Fruit fly (Drosophila melanogaster) whole organism, embryonic: Measurements from ENCODE around the gene CG8516.
A peak's percentile ranks its signal among the peaks of the same experiment; 100 is the strongest.

Experiments
- Atf-2 ChIP-seq: fragments of 200-800 bp; sonication (Bioruptor generic); optimal IDR thresholded peaks from 2 replicates; lab custom pipeline; 2016; ENCODE audit warnings: missing biosample characterization, missing genetic modification characterization
- CG10209 ChIP-seq: fragments of 200-800 bp; sonication (Bioruptor generic); optimal IDR thresholded peaks from 3 replicates; lab custom pipeline; 2017; ENCODE audit warnings: missing biosample characterization, mild to moderate bottlenecking, missing genetic modification characterization, missing genetic modification reagents
- CG13624 ChIP-seq: fragments of 200-800 bp; sonication (Bioruptor generic); optimal IDR thresholded peaks from 2 replicates; lab custom pipeline; 2016; ENCODE audit warnings: missing biosample characterization, missing genetic modification characterization
- CG17612 ChIP-seq: fragments of 200-800 bp; sonication (Bioruptor generic); IDR thresholded peaks from 2 replicates; pipeline ENCODE4 v1.3.6; 2022; ENCODE audit warnings: missing biosample characterization, missing genetic modification characterization
- CG17829 ChIP-seq: fragments of 200-800 bp; optimal IDR thresholded peaks from 2 replicates; lab custom pipeline; 2019; ENCODE audit warnings: missing biosample characterization, mild to moderate bottlenecking, missing genetic modification characterization, moderate library complexity
- CG17912 ChIP-seq: fragments of 200-800 bp; sonication (Bioruptor generic); optimal IDR thresholded peaks from 2 replicates; lab custom pipeline; 2018; ENCODE audit warnings: missing biosample characterization, mild to moderate bottlenecking, missing genetic modification characterization
- CG18476 ChIP-seq: fragments of 200-800 bp; sonication (Bioruptor generic); optimal IDR thresholded peaks from 2 replicates; lab custom pipeline; 2016; ENCODE audit warnings: missing biosample characterization, mild to moderate bottlenecking, missing genetic modification characterization
- CG30431 ChIP-seq: fragments of 200-800 bp; sonication (Bioruptor generic); optimal IDR thresholded peaks from 2 replicates; lab custom pipeline; 2017; ENCODE audit warnings: missing biosample characterization, missing genetic modification characterization
- CG42726 ChIP-seq: fragments of 200-800 bp; sonication (Bioruptor generic); IDR thresholded peaks from 2 replicates; pipeline ENCODE4 v1.3.6; 2022; ENCODE audit warnings: missing biosample characterization, missing genetic modification characterization; ENCODE audit not compliant: partially characterized antibody
- CG6854 ChIP-seq: fragments of 200-800 bp; sonication (Bioruptor generic); optimal IDR thresholded peaks from 3 replicates; lab custom pipeline; 2017; ENCODE audit warnings: missing biosample characterization, mild to moderate bottlenecking, missing genetic modification characterization
- CG7928 ChIP-seq: fragments of 200-800 bp; sonication (Bioruptor generic); optimal IDR thresholded peaks from 2 replicates; lab custom pipeline; 2017; ENCODE audit warnings: missing biosample characterization, mild to moderate bottlenecking, missing genetic modification characterization
- CG9215 ChIP-seq: fragments of 200-800 bp; sonication (Bioruptor generic); IDR thresholded peaks from 2 replicates; pipeline ENCODE4 v1.3.6; 2022; ENCODE audit warnings: missing biosample characterization, missing genetic modification characterization
- CG9876 ChIP-seq: fragments of 200-800 bp; sonication (Bioruptor generic); optimal IDR thresholded peaks from 2 replicates; lab custom pipeline; 2016; ENCODE audit warnings: missing biosample characterization, missing genetic modification characterization
- D19B ChIP-seq: fragments of 200-800 bp; sonication (Bioruptor generic); optimal IDR thresholded peaks from 2 replicates; lab custom pipeline; 2017; ENCODE audit warnings: missing biosample characterization, mild to moderate bottlenecking, missing genetic modification characterization
- Eip74EF ChIP-seq, 2 experiments: fragments of 200-800 bp in 1 of 2; fragments of >200 bp in 1 of 2; sonication (Bioruptor generic) in 1 of 2; optimal IDR thresholded peaks; 2 replicates each; lab custom pipeline; 2017 to 2019; ENCODE audit warnings: missing biosample characterization in 2 of 2, missing genetic modification characterization in 2 of 2, mild to moderate bottlenecking in 1 of 2, moderate library complexity in 1 of 2
- Elba2 ChIP-seq: fragments of 200-800 bp; sonication (Bioruptor generic); optimal IDR thresholded peaks from 3 replicates; lab custom pipeline; 2016; ENCODE audit warnings: missing biosample characterization, missing genetic modification characterization
- HLH3B ChIP-seq: fragments of 200-800 bp; sonication (Bioruptor generic); IDR thresholded peaks from 2 replicates; pipeline ENCODE4 v1.3.6; 2022; ENCODE audit warnings: missing biosample characterization, missing genetic modification characterization
- HLHmδ ChIP-seq: fragments of 200-800 bp; sonication (Bioruptor generic); optimal IDR thresholded peaks from 2 replicates; lab custom pipeline; 2018; ENCODE audit warnings: missing biosample characterization, mild to moderate bottlenecking, missing genetic modification characterization, moderate library complexity
- HmgZ ChIP-seq: fragments of 200-800 bp; sonication (Bioruptor generic); optimal IDR thresholded peaks from 2 replicates; lab custom pipeline; 2018; ENCODE audit warnings: missing biosample characterization, mild to moderate bottlenecking, missing genetic modification characterization
- Kr ChIP-seq: fragments of 200-800 bp; sonication (Bioruptor generic); optimal IDR thresholded peaks from 2 replicates; lab custom pipeline; 2017; ENCODE audit warnings: missing biosample characterization, mild to moderate bottlenecking, missing genetic modification characterization
- Lim3 ChIP-seq: fragments of 200-800 bp; sonication (Bioruptor generic); IDR thresholded peaks from 2 replicates; pipeline ENCODE4 v1.3.6; 2022; ENCODE audit warnings: missing biosample characterization, missing genetic modification characterization
- Neu2 ChIP-seq: fragments of 200-800 bp; sonication (Bioruptor generic); optimal IDR thresholded peaks from 3 replicates; lab custom pipeline; 2016; ENCODE audit warnings: missing biosample characterization, missing genetic modification characterization, borderline replicate concordance
- Nf-YA ChIP-seq: fragments of 200-800 bp; sonication (Bioruptor generic); IDR thresholded peaks from 2 replicates; pipeline ENCODE4 v1.3.6; 2022; ENCODE audit warnings: missing biosample characterization, missing genetic modification characterization
- Optix ChIP-seq: fragments of 200-800 bp; sonication (Bioruptor generic); IDR thresholded peaks from 3 replicates; pipeline ENCODE4 v1.3.6; 2022; ENCODE audit warnings: missing biosample characterization, missing genetic modification characterization
- Stat92E ChIP-seq, 3 experiments: fragments of >200 bp in 2 of 3; fragments of 200-800 bp in 1 of 3; sonication (Bioruptor generic) in 1 of 3; optimal IDR thresholded peaks; 2 replicates each; lab custom pipeline; 2017 to 2019; ENCODE audit warnings: missing biosample characterization in 3 of 3, missing genetic modification characterization in 3 of 3, mild to moderate bottlenecking in 1 of 3, moderate library complexity in 1 of 3
- Taf1 ChIP-seq: fragments of 200-800 bp; sonication (Bioruptor generic); IDR thresholded peaks from 2 replicates; pipeline ENCODE4 v1.3.6; 2022; ENCODE audit warnings: missing biosample characterization, missing genetic modification characterization
- chn ChIP-seq: fragments of 200-800 bp; sonication (Bioruptor generic); optimal IDR thresholded peaks from 2 replicates; lab custom pipeline; 2016; ENCODE audit warnings: missing biosample characterization, missing genetic modification characterization
- corto ChIP-seq: fragments of 200-800 bp; sonication (Bioruptor generic); optimal IDR thresholded peaks from 2 replicates; lab custom pipeline; 2016; ENCODE audit warnings: missing biosample characterization, mild to moderate bottlenecking, missing genetic modification characterization, moderate library complexity
- cwo ChIP-seq: fragments of 200-800 bp; sonication (Bioruptor generic); optimal IDR thresholded peaks from 3 replicates; lab custom pipeline; 2017; ENCODE audit warnings: missing biosample characterization, missing genetic modification characterization, mild to moderate bottlenecking, moderate library complexity, missing genetic modification reagents
- da ChIP-seq: fragments of 200-800 bp; sonication (Bioruptor generic); optimal IDR thresholded peaks from 2 replicates; lab custom pipeline; 2016; ENCODE audit warnings: missing biosample characterization, missing genetic modification characterization
- dati ChIP-seq: fragments of 200-800 bp; sonication (Bioruptor generic); IDR thresholded peaks from 2 replicates; pipeline ENCODE4 v1.3.6; 2022; ENCODE audit warnings: missing biosample characterization, missing genetic modification characterization
- dimm ChIP-seq: fragments of 200-800 bp; sonication (Bioruptor generic); IDR thresholded peaks from 2 replicates; pipeline ENCODE4 v1.3.6; 2022; ENCODE audit warnings: missing biosample characterization, missing genetic modification characterization
- en ChIP-seq: fragments of 200-800 bp; sonication (Bioruptor generic); optimal IDR thresholded peaks from 2 replicates; lab custom pipeline; 2016; ENCODE audit warnings: missing biosample characterization, missing genetic modification characterization
- fru ChIP-seq: fragments of >200 bp; optimal IDR thresholded peaks from 2 replicates; lab custom pipeline; 2017
- ftz-f1 ChIP-seq: fragments of 200-800 bp; sonication (Bioruptor generic); optimal IDR thresholded peaks from 2 replicates; lab custom pipeline; 2016; ENCODE audit warnings: missing biosample characterization, missing genetic modification characterization
- her ChIP-seq: fragments of 200-800 bp; sonication (Bioruptor generic); optimal IDR thresholded peaks from 2 replicates; lab custom pipeline; 2016; ENCODE audit warnings: missing biosample characterization, missing genetic modification characterization
- ken ChIP-seq: fragments of 200-800 bp; sonication (Bioruptor generic); IDR thresholded peaks from 3 replicates; pipeline ENCODE4 v1.3.6; 2022; ENCODE audit warnings: missing biosample characterization, missing genetic modification characterization
- kni ChIP-seq: fragments of 200-800 bp; sonication (Bioruptor generic); optimal IDR thresholded peaks from 3 replicates; lab custom pipeline; 2017; ENCODE audit warnings: mild to moderate bottlenecking, missing biosample characterization, missing genetic modification reagents, missing genetic modification characterization
- knrl ChIP-seq: fragments of 200-800 bp; sonication (Bioruptor generic); IDR thresholded peaks from 3 replicates; pipeline ENCODE4 v1.3.6; 2022; ENCODE audit warnings: missing biosample characterization, missing genetic modification characterization; ENCODE audit not compliant: partially characterized antibody
- nmo ChIP-seq: fragments of 200-800 bp; sonication (Bioruptor generic); optimal IDR thresholded peaks from 2 replicates; lab custom pipeline; 2018; ENCODE audit warnings: missing biosample characterization, mild to moderate bottlenecking, missing genetic modification characterization, moderate library complexity
- pan ChIP-seq, 4 experiments: fragments of >200 bp in 3 of 4; fragments of 200-800 bp in 1 of 4; sonication (Bioruptor generic) in 1 of 4; optimal IDR thresholded peaks in 3 of 4; IDR thresholded peaks in 1 of 4; 2 replicates each; pipeline versions ENCODE4 v1.3.6 to Lab custom; 2017 to 2022; ENCODE audit warnings: missing biosample characterization in 2 of 4, missing genetic modification characterization in 2 of 4, mixed read lengths in 1 of 4
- pho ChIP-seq: fragments of 200-800 bp; sonication (Bioruptor generic); optimal IDR thresholded peaks from 2 replicates; lab custom pipeline; 2016; ENCODE audit warnings: missing biosample characterization, missing genetic modification characterization
- pita ChIP-seq: fragments of 200-800 bp; sonication (Bioruptor generic); optimal IDR thresholded peaks from 2 replicates; lab custom pipeline; 2017; ENCODE audit warnings: missing biosample characterization, mild to moderate bottlenecking, missing genetic modification characterization
- slbo ChIP-seq: fragments of 200-800 bp; sonication (Bioruptor generic); IDR thresholded peaks from 2 replicates; pipeline ENCODE4 v1.3.6; 2022; ENCODE audit warnings: missing biosample characterization, missing genetic modification characterization
- slou ChIP-seq: fragments of 200-800 bp; sonication (Bioruptor generic); optimal IDR thresholded peaks from 3 replicates; lab custom pipeline; 2016; ENCODE audit warnings: missing biosample characterization, missing genetic modification characterization
- tgo ChIP-seq: fragments of 200-800 bp; sonication (Bioruptor generic); IDR thresholded peaks from 3 replicates; pipeline ENCODE4 v1.3.6; 2022; ENCODE audit warnings: missing biosample characterization, missing genetic modification characterization
- vnd ChIP-seq: fragments of 200-800 bp; sonication (Bioruptor generic); IDR thresholded peaks from 3 replicates; pipeline ENCODE4 v1.3.6; 2022; ENCODE audit warnings: missing biosample characterization, missing genetic modification characterization; ENCODE audit not compliant: partially characterized antibody
- zfh2 ChIP-seq: fragments of 200-800 bp; sonication (Bioruptor generic); optimal IDR thresholded peaks from 2 replicates; lab custom pipeline; 2016; ENCODE audit warnings: missing biosample characterization, missing genetic modification characterization

The CG8516 gene

dm6 chr3R:9767620-9768592 is 25.2 kb upstream of the CG8516 start, which contains the start of gene Naa80 (continued):
- TF ChIP-seq Kr (GFP tag; lab: Kevin White, UChicago), result no peak
- peak; percentile 43 for TF ChIP-seq CG18476
- peak; percentile 58 for TF ChIP-seq HLH3B (GFP tag; lab: Robert Waterston, UW)
- peak; percentile 88 for TF ChIP-seq CG13624 (GFP tag; lab: Kevin White, UChicago)
- no peak for TF ChIP-seq Elba2
- peak; percentile 30; the same call in 1 of the 2 replicates for TF ChIP-seq CG9215 (GFP tag; lab: Robert Waterston, UW)
- peak; percentile 25 for TF ChIP-seq cwo (GFP tag; lab: Kevin White, UChicago)
- no peak for TF ChIP-seq pita (GFP tag; lab: Kevin White, UChicago)
- TF ChIP-seq CG7928 (GFP tag; lab: Kevin White, UChicago), result peak; percentile 7
- TF ChIP-seq Lim3 (GFP tag; lab: Robert Waterston, UW), result no peak
- TF ChIP-seq CG10209 (GFP tag; lab: Kevin White, UChicago), result peak; percentile 54
- TF ChIP-seq dati (GFP tag; lab: Robert Waterston, UW), result no peak
- TF ChIP-seq HmgZ (tag; lab: Kevin White, UChicago), result peak; percentile 87
- TF ChIP-seq knrl (GFP tag; lab: Robert Waterston, UW), result peak; percentile 52; the same call in 1 of the 3 replicates
- no peak for TF ChIP-seq CG17612
- TF ChIP-seq Nf-YA (GFP tag; lab: Robert Waterston, UW), result no peak
- TF ChIP-seq tgo, result peak; percentile 18; the same call in 1 of the 3 replicates
- TF ChIP-seq CG9876 (GFP tag; lab: Kevin White, UChicago), result peak; percentile 76
- no peak for TF ChIP-seq fru (lab: Kevin White, UChicago)
- no peak for TF ChIP-seq pan (optimal IDR thresholded peaks at IDR 0.05; lab: Kevin White, UChicago)
- TF ChIP-seq pan (GFP tag; optimal IDR thresholded peaks at IDR 0.05 in 1 of 2, IDR thresholded peaks at IDR 0.05 in 1 of 2), result peak in 1 of 2 experiments; percentile 54
- no peak for TF ChIP-seq corto
- no peak for TF ChIP-seq Atf-2 (GFP tag; lab: Kevin White, UChicago)
- peak; percentile 88 for TF ChIP-seq ftz-f1 (GFP tag; lab: Kevin White, UChicago)
- no peak for TF ChIP-seq Neu2 (GFP tag; lab: Kevin White, UChicago)
- TF ChIP-seq her, result peak; percentile 84
- TF ChIP-seq Taf1 (GFP tag; lab: Robert Waterston, UW), result no peak
- peak; percentile 76 for TF ChIP-seq pho (GFP tag; lab: Kevin White, UChicago)
- no peak for TF ChIP-seq Optix (GFP tag; lab: Robert Waterston, UW)
- no peak for TF ChIP-seq slou (GFP tag; lab: Kevin White, UChicago)
- no peak for TF ChIP-seq Eip74EF (GFP tag; optimal IDR thresholded peaks at IDR 0.05; lab: Kevin White, UChicago)
- peak; percentile 82 for TF ChIP-seq CG17912
- no peak for TF ChIP-seq CG6854
- no peak for TF ChIP-seq en
- no peak for TF ChIP-seq dimm (GFP tag; lab: Robert Waterston, UW)
- peak; percentile 8 for TF ChIP-seq D19B (GFP tag; lab: Kevin White, UChicago)
- peak; percentile 38 for TF ChIP-seq da (GFP tag; lab: Kevin White, UChicago)
- peak; percentile 82 for TF ChIP-seq ken (GFP tag; lab: Robert Waterston, UW)
- TF ChIP-seq CG30431 (GFP tag; lab: Kevin White, UChicago), result no peak
- TF ChIP-seq nmo, result peak; percentile 63
- peak; percentile 54 for TF ChIP-seq kni (GFP tag; lab: Kevin White, UChicago)
- TF ChIP-seq Stat92E (GFP tag; optimal IDR thresholded peaks at IDR 0.05; lab: Kevin White, UChicago), result peak in 1 of 3 experiments; percentile 24
- TF ChIP-seq chn (GFP tag; lab: Kevin White, UChicago), result peak; percentile 80
- peak; percentile 89 for TF ChIP-seq zfh2 (GFP tag; lab: Kevin White, UChicago)
- peak; percentile 58 for TF ChIP-seq CG17829 (tag; lab: Kevin White, UChicago)
- peak; percentile 88 for TF ChIP-seq slbo (GFP tag; lab: Robert Waterston, UW)
- TF ChIP-seq CG42726 (GFP tag; lab: Robert Waterston, UW), result peak; percentile 65
- TF ChIP-seq HLHmδ (GFP tag; lab: Kevin White, UChicago), result peak; percentile 63
- no peak for TF ChIP-seq vnd (GFP tag; lab: Robert Waterston, UW)
